Fruit fly (Drosophila melanogaster): ENCODE measurements around the gene CASK.
A peak's percentile ranks its signal among the peaks of the same experiment; 100 is the strongest.

The CASK gene

DNA sequence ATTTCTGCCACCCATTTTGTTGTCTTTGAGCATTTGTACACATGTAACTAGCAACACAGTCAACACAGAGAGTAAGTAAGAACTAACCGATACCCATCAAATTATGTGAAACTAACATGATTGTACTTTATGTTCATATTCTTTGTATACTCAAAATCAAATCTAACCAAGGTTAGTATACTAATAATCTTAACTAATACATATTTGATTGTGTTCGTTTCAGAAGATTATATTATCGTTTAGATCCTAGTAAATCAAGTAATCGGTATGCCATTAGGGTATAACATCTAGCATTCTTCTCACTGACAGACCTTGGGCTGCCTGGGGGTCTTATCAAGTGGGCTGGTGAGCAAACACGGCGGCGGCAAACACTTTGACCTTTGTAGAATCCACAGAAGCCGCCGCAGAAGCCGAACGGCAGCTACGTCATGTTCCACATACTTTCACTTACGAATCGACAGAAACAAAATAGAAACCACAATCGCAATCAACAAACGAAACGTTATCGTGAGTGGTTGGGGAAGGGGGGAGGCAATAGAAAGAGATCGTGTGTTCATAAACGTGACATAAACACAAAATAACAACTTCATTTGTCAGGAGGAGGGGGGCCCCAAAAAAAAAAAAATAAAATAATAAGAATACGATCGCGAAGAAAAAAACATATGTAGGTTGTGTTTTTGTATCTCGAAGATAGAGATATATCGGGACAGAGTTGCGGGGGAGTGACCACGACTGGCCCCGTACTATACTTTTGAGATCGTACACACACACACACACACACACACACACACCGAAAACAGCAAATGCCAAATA is 13.1 kb upstream of the CASK start (continued):
- TF ChIP-seq Kr (GFP tag; optimal IDR thresholded peaks at IDR 0.05) (no peak), CG11085 (GFP tag; IDR thresholded peaks at IDR 0.05) (no peak), CG3726 (GFP tag; IDR thresholded peaks at IDR 0.05) (no peak), CG11560 (tag; IDR thresholded peaks at IDR 0.05) (no peak), sc (optimal IDR thresholded peaks at IDR 0.05) (no peak), sc (GFP tag; optimal IDR thresholded peaks at IDR 0.05) (peak; percentile 16), org-1 (GFP tag; optimal IDR thresholded peaks at IDR 0.05) (no peak), schlank (tag; optimal IDR thresholded peaks at IDR 0.05) (no peak), ato (GFP tag; IDR thresholded peaks at IDR 0.05; ENCODE audit: partially characterized antibody) (no peak), CG6175 (GFP tag; IDR thresholded peaks at IDR 0.05) (no peak), Ravus (GFP tag; IDR thresholded peaks at IDR 0.05) (no peak), Blimp-1 (GFP tag; optimal IDR thresholded peaks at IDR 0.05) (peak; percentile 85), CG17361 (GFP tag; IDR thresholded peaks at IDR 0.05) (peak; percentile 44; the same call in 1 of the 3 replicates), CG17612 (GFP tag; IDR thresholded peaks at IDR 0.05) (no peak), pros (GFP tag; optimal IDR thresholded peaks at IDR 0.05) (no peak), sr (GFP tag; IDR thresholded peaks at IDR 0.05) (peak; percentile 64; the same call in 1 of the 3 replicates), chn (GFP tag; optimal IDR thresholded peaks at IDR 0.05) (no peak), Opbp (GFP tag; IDR thresholded peaks at IDR 0.05; ENCODE audit: partially characterized antibody) (no peak), chinmo (GFP tag; IDR thresholded peaks at IDR 0.05; ENCODE audit: partially characterized antibody) (no peak), ci (GFP tag; IDR thresholded peaks at IDR 0.05) (0 out of 3 replicates have a peak, but pooled peaks have one; percentile 8), Atf3 (GFP tag; optimal IDR thresholded peaks at IDR 0.05) (no peak), corto (GFP tag; optimal IDR thresholded peaks at IDR 0.05) (no peak), sens-2 (GFP tag; IDR thresholded peaks at IDR 0.05) (no peak), CG4404 (GFP tag; IDR thresholded peaks at IDR 0.05) (no peak), BEAF-32 (GFP tag; optimal IDR thresholded peaks at IDR 0.05) (no peak), salm (tag; optimal IDR thresholded peaks at IDR 0.05) (no peak), CG4707 (GFP tag; optimal IDR thresholded peaks at IDR 0.05) (no peak), row (GFP tag; IDR thresholded peaks at IDR 0.05) (peak; percentile 46; the same call in 2 of the 3 replicates), CG16815 (GFP tag; optimal IDR thresholded peaks at IDR 0.05) (no peak), unpg (GFP tag; optimal IDR thresholded peaks at IDR 0.05) (no peak), CG7372 (GFP tag; IDR thresholded peaks at IDR 0.05) (no peak), az2 (GFP tag; optimal IDR thresholded peaks at IDR 0.05) (no peak), fd3F (GFP tag; optimal IDR thresholded peaks at IDR 0.05) (no peak), peb (GFP tag; IDR thresholded peaks at IDR 0.05) (no peak), pb (GFP tag; optimal IDR thresholded peaks at IDR 0.05) (no peak), CG17359 (tag; optimal IDR thresholded peaks at IDR 0.05) (peak; percentile 2), CG8765 (GFP tag; IDR thresholded peaks at IDR 0.05) (no peak), CG6813 (GFP tag; optimal IDR thresholded peaks at IDR 0.05) (no peak), bigmax (GFP tag; optimal IDR thresholded peaks at IDR 0.05) (no peak), Ets65A (GFP tag) (no peak), CG3407 (GFP tag; optimal IDR thresholded peaks at IDR 0.05) (peak; percentile 7), tll (GFP tag; optimal IDR thresholded peaks at IDR 0.05) (no peak), sim (GFP tag; IDR thresholded peaks at IDR 0.05) (no peak), Hand (GFP tag; optimal IDR thresholded peaks at IDR 0.05) (no peak), Stat92E (GFP tag; optimal IDR thresholded peaks at IDR 0.05) (no peak), Sox102F (GFP tag; optimal IDR thresholded peaks at IDR 0.05) (no peak), CTCF (GFP tag; optimal IDR thresholded peaks at IDR 0.05) (no peak), CG16863 (GFP tag; optimal IDR thresholded peaks at IDR 0.05) (no peak), CG14860 (GFP tag; IDR thresholded peaks at IDR 0.05; ENCODE audit: partially characterized antibody) (peak; percentile 32; the same call in 1 of the 3 replicates), CG15479 (GFP tag; optimal IDR thresholded peaks at IDR 0.05) (no peak)
